Fruit fly (Drosophila melanogaster) whole organism, embryonic: ENCODE measurements around the gene CG3104.
A peak's percentile ranks its signal among the peaks of the same experiment; 100 is the strongest.

Experiments used
- Ada2b ChIP-seq: fragments of 200-800 bp; sonication (Bioruptor generic); IDR thresholded peaks from 2 replicates; pipeline ENCODE4 v1.3.6; 2022; ENCODE audit warnings: missing biosample characterization, missing genetic modification characterization
- Blimp-1 ChIP-seq: fragments of 200-800 bp; sonication (Bioruptor generic); optimal IDR thresholded peaks from 3 replicates; lab custom pipeline; 2018; ENCODE audit warnings: missing biosample characterization, missing genetic modification characterization, mild to moderate bottlenecking, moderate library complexity, missing genetic modification reagents
- Bteb2 ChIP-seq: fragments of 200-800 bp; sonication (Bioruptor generic); optimal IDR thresholded peaks from 2 replicates; lab custom pipeline; 2016; ENCODE audit warnings: missing biosample characterization, missing genetic modification characterization
- CG10959 ChIP-seq: fragments of 200-800 bp; sonication (Bioruptor generic); IDR thresholded peaks from 2 replicates; pipeline ENCODE4 v1.3.6; 2022; ENCODE audit warnings: missing biosample characterization, missing genetic modification characterization
- CG12391 ChIP-seq: fragments of 200-800 bp; sonication (Bioruptor generic); optimal IDR thresholded peaks from 3 replicates; lab custom pipeline; 2018; ENCODE audit warnings: missing biosample characterization, mild to moderate bottlenecking, missing genetic modification characterization, moderate library complexity
- CG13296 ChIP-seq: fragments of 200-800 bp; sonication (Bioruptor generic); optimal IDR thresholded peaks from 3 replicates; lab custom pipeline; 2018; ENCODE audit warnings: missing biosample characterization, mild to moderate bottlenecking, missing genetic modification characterization
- CG14014 ChIP-seq: fragments of 200-800 bp; sonication (Bioruptor generic); IDR thresholded peaks from 2 replicates; pipeline ENCODE4 v1.3.6; 2022; ENCODE audit warnings: missing biosample characterization, missing genetic modification characterization
- CG14441 ChIP-seq: fragments of 200-800 bp; sonication (Bioruptor generic); IDR thresholded peaks from 2 replicates; pipeline ENCODE4 v1.3.6; 2022; ENCODE audit warnings: missing biosample characterization, missing genetic modification characterization
- CG15073 ChIP-seq: fragments of 200-800 bp; sonication (Bioruptor generic); optimal IDR thresholded peaks from 2 replicates; lab custom pipeline; 2016; ENCODE audit warnings: missing biosample characterization, missing genetic modification characterization
- CG1603 ChIP-seq: fragments of 200-800 bp; sonication (Bioruptor generic); optimal IDR thresholded peaks from 2 replicates; lab custom pipeline; 2019; ENCODE audit warnings: missing biosample characterization, mild to moderate bottlenecking, missing genetic modification characterization, moderate library complexity
- CG16863 ChIP-seq: fragments of 200-800 bp; sonication (Bioruptor generic); optimal IDR thresholded peaks from 3 replicates; lab custom pipeline; 2016; ENCODE audit warnings: missing biosample characterization, missing genetic modification characterization
- CG17328 ChIP-seq: fragments of 200-800 bp; sonication (Bioruptor generic); IDR thresholded peaks from 2 replicates; pipeline ENCODE4 v1.3.6; 2022; ENCODE audit warnings: missing biosample characterization, missing genetic modification characterization
- CG17568 ChIP-seq: fragments of 200-800 bp; sonication (Bioruptor generic); optimal IDR thresholded peaks from 2 replicates; lab custom pipeline; 2018; ENCODE audit warnings: missing biosample characterization, mild to moderate bottlenecking, missing genetic modification characterization, moderate library complexity
- CG2875 ChIP-seq: fragments of 200-800 bp; sonication (Bioruptor generic); optimal IDR thresholded peaks from 2 replicates; lab custom pipeline; 2017; ENCODE audit warnings: missing biosample characterization, mild to moderate bottlenecking, missing genetic modification characterization, missing genetic modification reagents
- CG31388 ChIP-seq: fragments of 200-800 bp; sonication (Bioruptor generic); optimal IDR thresholded peaks from 2 replicates; lab custom pipeline; 2016; ENCODE audit warnings: missing biosample characterization, missing genetic modification characterization
- CG32767 ChIP-seq: fragments of 200-800 bp; sonication (Bioruptor generic); IDR thresholded peaks from 2 replicates; pipeline ENCODE4 v1.3.6; 2022; ENCODE audit warnings: missing biosample characterization, missing genetic modification characterization
- CG3995 ChIP-seq: fragments of 200-800 bp; sonication (Bioruptor generic); optimal IDR thresholded peaks from 3 replicates; lab custom pipeline; 2016; ENCODE audit warnings: missing biosample characterization, missing genetic modification characterization
- CG4328 ChIP-seq: fragments of 200-800 bp; sonication (Bioruptor generic); optimal IDR thresholded peaks from 3 replicates; lab custom pipeline; 2017; ENCODE audit warnings: missing biosample characterization, missing genetic modification reagents, missing genetic modification characterization
- CG6654 ChIP-seq: fragments of 200-800 bp; sonication (Bioruptor generic); optimal IDR thresholded peaks from 2 replicates; lab custom pipeline; 2017; ENCODE audit warnings: missing biosample characterization, mild to moderate bottlenecking, missing genetic modification characterization
- CG6683 ChIP-seq: fragments of 200-800 bp; sonication (Bioruptor generic); optimal IDR thresholded peaks from 2 replicates; lab custom pipeline; 2017; ENCODE audit warnings: missing biosample characterization, mild to moderate bottlenecking, missing genetic modification characterization, missing genetic modification reagents
- CG6689 ChIP-seq: fragments of 200-800 bp; sonication (Bioruptor generic); IDR thresholded peaks from 2 replicates; pipeline ENCODE4 v1.3.6; 2022; ENCODE audit warnings: missing biosample characterization, missing genetic modification characterization
- CG8281 ChIP-seq: fragments of 200-800 bp; sonication (Bioruptor generic); optimal IDR thresholded peaks from 2 replicates; lab custom pipeline; 2018; ENCODE audit warnings: missing biosample characterization, mild to moderate bottlenecking, missing genetic modification characterization, moderate library complexity
- CG8290 ChIP-seq, 3 experiments: fragments of 200-800 bp; sonication (Bioruptor generic); optimal IDR thresholded peaks; 2 replicates each; lab custom pipeline; 2016 to 2019; ENCODE audit warnings: missing biosample characterization in 3 of 3, missing genetic modification characterization in 3 of 3, mild to moderate bottlenecking in 2 of 3, moderate library complexity in 1 of 3
- CkIIα-i1 ChIP-seq: fragments of 200-800 bp; sonication (Bioruptor generic); IDR thresholded peaks from 2 replicates; pipeline ENCODE4 v1.3.6; 2022; ENCODE audit warnings: missing biosample characterization, missing genetic modification characterization
- Dp ChIP-seq: fragments of 200-800 bp; sonication (Bioruptor generic); optimal IDR thresholded peaks from 2 replicates; lab custom pipeline; 2018; ENCODE audit warnings: missing biosample characterization, mild to moderate bottlenecking, missing genetic modification characterization, moderate library complexity
- Drgx ChIP-seq: fragments of 200-800 bp; sonication (Bioruptor generic); IDR thresholded peaks from 2 replicates; pipeline ENCODE4 v1.3.6; 2022; ENCODE audit warnings: missing biosample characterization, missing genetic modification characterization
- Eip74EF ChIP-seq, 2 experiments: fragments of 200-800 bp in 1 of 2; fragments of >200 bp in 1 of 2; sonication (Bioruptor generic) in 1 of 2; optimal IDR thresholded peaks; 2 replicates each; lab custom pipeline; 2017 to 2019; ENCODE audit warnings: missing biosample characterization in 2 of 2, missing genetic modification characterization in 2 of 2, mild to moderate bottlenecking in 1 of 2, moderate library complexity in 1 of 2
- Ets97D ChIP-seq: fragments of 200-800 bp; sonication (Bioruptor generic); optimal IDR thresholded peaks from 3 replicates; lab custom pipeline; 2016; ENCODE audit warnings: missing biosample characterization, missing genetic modification characterization
- H15 ChIP-seq: fragments of 200-800 bp; sonication (Bioruptor generic); IDR thresholded peaks from 3 replicates; pipeline ENCODE4 v1.3.6; 2022; ENCODE audit warnings: missing biosample characterization, missing genetic modification characterization
- HLH4C ChIP-seq: fragments of 200-800 bp; sonication (Bioruptor generic); IDR thresholded peaks from 3 replicates; pipeline ENCODE4 v1.3.6; 2022; ENCODE audit warnings: missing biosample characterization, missing genetic modification characterization; ENCODE audit not compliant: partially characterized antibody
- Hand ChIP-seq: fragments of 200-800 bp; sonication (Bioruptor generic); optimal IDR thresholded peaks from 2 replicates; lab custom pipeline; 2017; ENCODE audit warnings: mild to moderate bottlenecking, missing biosample characterization, missing genetic modification reagents, missing genetic modification characterization
- Meics ChIP-seq: fragments of 200-800 bp; sonication (Bioruptor generic); optimal IDR thresholded peaks from 2 replicates; lab custom pipeline; 2017; ENCODE audit warnings: missing biosample characterization, mild to moderate bottlenecking, missing genetic modification characterization
- Nf-YB ChIP-seq: fragments of 200-800 bp; sonication (Bioruptor generic); optimal IDR thresholded peaks from 3 replicates; lab custom pipeline; 2019; ENCODE audit warnings: missing biosample characterization, mild to moderate bottlenecking, missing genetic modification characterization, moderate library complexity
- Six4 ChIP-seq: fragments of 200-800 bp; sonication (Bioruptor generic); optimal IDR thresholded peaks from 2 replicates; lab custom pipeline; 2016; ENCODE audit warnings: missing biosample characterization, missing genetic modification characterization
- YL-1 ChIP-seq: fragments of 200-800 bp; sonication (Bioruptor generic); optimal IDR thresholded peaks from 3 replicates; lab custom pipeline; 2017; ENCODE audit warnings: missing biosample characterization, mild to moderate bottlenecking, missing genetic modification characterization
- ash1 ChIP-seq: fragments of 200-800 bp; sonication (Bioruptor generic); optimal IDR thresholded peaks from 2 replicates; lab custom pipeline; 2018; ENCODE audit warnings: missing biosample characterization, mild to moderate bottlenecking, missing genetic modification characterization
- chm ChIP-seq: fragments of 200-800 bp; sonication (Bioruptor generic); IDR thresholded peaks from 2 replicates; pipeline ENCODE4 v1.3.6; 2022; ENCODE audit warnings: missing biosample characterization, missing genetic modification characterization
- corto ChIP-seq: fragments of 200-800 bp; sonication (Bioruptor generic); optimal IDR thresholded peaks from 2 replicates; lab custom pipeline; 2016; ENCODE audit warnings: missing biosample characterization, mild to moderate bottlenecking, missing genetic modification characterization, moderate library complexity
- ems ChIP-seq: fragments of 200-800 bp; sonication (Bioruptor generic); optimal IDR thresholded peaks from 3 replicates; lab custom pipeline; 2016; ENCODE audit warnings: missing biosample characterization, missing genetic modification characterization
- grn ChIP-seq: fragments of 200-800 bp; sonication (Bioruptor generic); optimal IDR thresholded peaks from 3 replicates; lab custom pipeline; 2017; ENCODE audit warnings: missing biosample characterization, missing genetic modification characterization
- inv ChIP-seq: fragments of 200-800 bp; sonication (Bioruptor generic); IDR thresholded peaks from 2 replicates; pipeline ENCODE4 v1.3.6; 2022; ENCODE audit warnings: missing biosample characterization, missing genetic modification characterization; ENCODE audit not compliant: partially characterized antibody
- nmo ChIP-seq: fragments of 200-800 bp; sonication (Bioruptor generic); optimal IDR thresholded peaks from 2 replicates; lab custom pipeline; 2018; ENCODE audit warnings: missing biosample characterization, mild to moderate bottlenecking, missing genetic modification characterization, moderate library complexity
- nom ChIP-seq: fragments of 200-800 bp; sonication (Bioruptor generic); optimal IDR thresholded peaks from 2 replicates; lab custom pipeline; 2017; ENCODE audit warnings: missing biosample characterization, missing genetic modification characterization, mild to moderate bottlenecking, moderate library complexity, missing genetic modification reagents
- oc ChIP-seq: fragments of 200-800 bp; sonication (Bioruptor generic); optimal IDR thresholded peaks from 2 replicates; lab custom pipeline; 2018; ENCODE audit warnings: missing biosample characterization, mild to moderate bottlenecking, missing genetic modification characterization, moderate library complexity
- sens-2 ChIP-seq: fragments of 200-800 bp; sonication (Bioruptor generic); IDR thresholded peaks from 2 replicates; pipeline ENCODE4 v1.3.6; 2022; ENCODE audit warnings: missing biosample characterization, missing genetic modification characterization
- sug ChIP-seq: fragments of 200-800 bp; optimal IDR thresholded peaks from 2 replicates; lab custom pipeline; 2019; ENCODE audit warnings: missing biosample characterization, mild to moderate bottlenecking, missing genetic modification characterization, moderate library complexity
- tin ChIP-seq: fragments of 200-800 bp; sonication (Bioruptor generic); optimal IDR thresholded peaks from 3 replicates; lab custom pipeline; 2016; ENCODE audit warnings: missing biosample characterization, missing genetic modification characterization
- trem ChIP-seq: fragments of 200-800 bp; optimal IDR thresholded peaks from 3 replicates; lab custom pipeline; 2019; ENCODE audit warnings: missing biosample characterization, mild to moderate bottlenecking, missing genetic modification characterization, moderate library complexity
- vnd ChIP-seq: fragments of 200-800 bp; sonication (Bioruptor generic); IDR thresholded peaks from 3 replicates; pipeline ENCODE4 v1.3.6; 2022; ENCODE audit warnings: missing biosample characterization, missing genetic modification characterization; ENCODE audit not compliant: partially characterized antibody

Gene CG3104

dm6 chr2L:2830341-2830800, 25.2 kb downstream of the CG3104 start:
- TF ChIP-seq CG12391: peak; percentile 92
- peak; percentile 69 for TF ChIP-seq CG8281
- TF ChIP-seq YL-1 (GFP tag; lab: Kevin White, UChicago): peak; percentile 60
- peak; percentile 86 for TF ChIP-seq Six4 (GFP tag; lab: Kevin White, UChicago)
- peak; percentile 87 for TF ChIP-seq CG4328 (GFP tag; lab: Kevin White, UChicago)
- peak; percentile 83 for TF ChIP-seq CG2875 (GFP tag; lab: Kevin White, UChicago)
- peak; percentile 79 for TF ChIP-seq Drgx (GFP tag; lab: Robert Waterston, UW)
- TF ChIP-seq Blimp-1 (GFP tag; lab: Kevin White, UChicago): peak; percentile 78
- TF ChIP-seq sens-2 (GFP tag; lab: Robert Waterston, UW): no peak; the same call in 1 of the 2 replicates
- peak; percentile 92 for TF ChIP-seq Meics (GFP tag; lab: Kevin White, UChicago)
- TF ChIP-seq CG10959 (GFP tag; lab: Robert Waterston, UW): peak; percentile 55; the same call in 1 of the 2 replicates
- TF ChIP-seq CG8290 (GFP tag; optimal IDR thresholded peaks at IDR 0.05; lab: Kevin White, UChicago): peak; percentile 67
- peak in 1 of 2 experiments; percentile 40 for TF ChIP-seq CG8290 (tag; optimal IDR thresholded peaks at IDR 0.05; lab: Kevin White, UChicago)
- no peak for TF ChIP-seq Dp (GFP tag; lab: Kevin White, UChicago)
- TF ChIP-seq Ets97D: no peak
- peak; percentile 89 for TF ChIP-seq tin (GFP tag; lab: Kevin White, UChicago)
- peak; percentile 89 for TF ChIP-seq CG6689
- TF ChIP-seq CG16863: peak; percentile 30
- TF ChIP-seq CG17568 (GFP tag; lab: Kevin White, UChicago): peak; percentile 83
- TF ChIP-seq CG6683 (GFP tag; lab: Kevin White, UChicago): peak; percentile 77
- TF ChIP-seq H15: peak; percentile 75; the same call in 2 of the 3 replicates
- no peak for TF ChIP-seq CG15073 (GFP tag; lab: Kevin White, UChicago)
- TF ChIP-seq CG1603 (tag; lab: Kevin White, UChicago): peak; percentile 23
- peak; percentile 73 for TF ChIP-seq Hand (GFP tag; lab: Kevin White, UChicago)
- TF ChIP-seq CG17328 (GFP tag; lab: Robert Waterston, UW): no peak; the same call in none of the 2 replicates
- peak; percentile 78 for TF ChIP-seq Nf-YB (GFP tag; lab: Kevin White, UChicago)
- TF ChIP-seq chm (GFP tag; lab: Robert Waterston, UW): peak; percentile 46; the same call in 1 of the 2 replicates
- TF ChIP-seq CG3995 (GFP tag; lab: Kevin White, UChicago): peak; percentile 33
- no peak for TF ChIP-seq inv (GFP tag; lab: Robert Waterston, UW)
- peak; percentile 66 for TF ChIP-seq Bteb2 (GFP tag; lab: Kevin White, UChicago)
- TF ChIP-seq CG14441 (GFP tag; lab: Robert Waterston, UW): peak; percentile 53
- TF ChIP-seq ems (GFP tag; lab: Kevin White, UChicago): peak; percentile 77
- TF ChIP-seq Eip74EF (GFP tag; optimal IDR thresholded peaks at IDR 0.05; lab: Kevin White, UChicago): peak in 1 of 2 experiments; percentile 93
- TF ChIP-seq trem: peak; percentile 85
- TF ChIP-seq CG32767 (GFP tag; lab: Robert Waterston, UW): peak; percentile 76; the same call in 1 of the 2 replicates
- peak; percentile 60 for TF ChIP-seq oc (tag; lab: Kevin White, UChicago)
- no peak for TF ChIP-seq HLH4C (GFP tag; lab: Robert Waterston, UW)
- peak; percentile 96 for TF ChIP-seq nmo
- peak; percentile 68 for TF ChIP-seq corto (GFP tag; lab: Kevin White, UChicago)
- no peak for TF ChIP-seq CkIIα-i1
- peak; percentile 41 for TF ChIP-seq CG31388 (GFP tag; lab: Kevin White, UChicago)
- peak; percentile 72 for TF ChIP-seq CG6654
- TF ChIP-seq CG14014 (GFP tag; lab: Robert Waterston, UW): peak; percentile 61
- TF ChIP-seq nom (GFP tag; lab: Kevin White, UChicago): peak; percentile 78
- TF ChIP-seq ash1 (GFP tag; lab: Kevin White, UChicago): no peak
- TF ChIP-seq sug (tag; lab: Kevin White, UChicago): peak; percentile 79
- TF ChIP-seq Ada2b (GFP tag; lab: Robert Waterston, UW): peak; percentile 64
- TF ChIP-seq CG13296 (GFP tag; lab: Kevin White, UChicago): peak; percentile 88
- TF ChIP-seq grn (GFP tag; lab: Kevin White, UChicago): no peak
- no peak for TF ChIP-seq vnd (GFP tag; lab: Robert Waterston, UW)
